Fruit fly (Drosophila melanogaster) whole organism, embryonic: ENCODE results near the gene Hip14.

Experiments
- Aef1 ChIP-seq: fragments of 200-800 bp; sonication (Bioruptor generic); IDR thresholded peaks from 3 replicates; pipeline ENCODE4 v1.3.6; 2022; ENCODE audit warnings: missing biosample characterization, missing genetic modification characterization
- B-H1 ChIP-seq: fragments of 200-800 bp; sonication (Bioruptor generic); IDR thresholded peaks from 3 replicates; pipeline ENCODE4 v1.3.6; 2022; ENCODE audit warnings: missing biosample characterization, missing genetic modification characterization
- Blimp-1 ChIP-seq: fragments of 200-800 bp; sonication (Bioruptor generic); optimal IDR thresholded peaks from 3 replicates; lab custom pipeline; 2018; ENCODE audit warnings: missing biosample characterization, missing genetic modification characterization, mild to moderate bottlenecking, moderate library complexity, missing genetic modification reagents
- Bteb2 ChIP-seq: fragments of 200-800 bp; sonication (Bioruptor generic); optimal IDR thresholded peaks from 2 replicates; lab custom pipeline; 2016; ENCODE audit warnings: missing biosample characterization, missing genetic modification characterization
- CG10209 ChIP-seq: fragments of 200-800 bp; sonication (Bioruptor generic); optimal IDR thresholded peaks from 3 replicates; lab custom pipeline; 2017; ENCODE audit warnings: missing biosample characterization, mild to moderate bottlenecking, missing genetic modification characterization, missing genetic modification reagents
- CG12104 ChIP-seq: fragments of 200-800 bp; sonication (Bioruptor generic); optimal IDR thresholded peaks from 3 replicates; lab custom pipeline; 2016; ENCODE audit warnings: missing biosample characterization, missing genetic modification characterization
- CG13296 ChIP-seq: fragments of 200-800 bp; sonication (Bioruptor generic); optimal IDR thresholded peaks from 3 replicates; lab custom pipeline; 2018; ENCODE audit warnings: missing biosample characterization, mild to moderate bottlenecking, missing genetic modification characterization
- CG16815 ChIP-seq: fragments of 200-800 bp; sonication (Bioruptor generic); optimal IDR thresholded peaks from 3 replicates; lab custom pipeline; 2017; ENCODE audit warnings: missing biosample characterization, mild to moderate bottlenecking, missing genetic modification characterization
- CG17359 ChIP-seq: fragments of 200-800 bp; sonication (Bioruptor generic); optimal IDR thresholded peaks from 3 replicates; lab custom pipeline; 2018; ENCODE audit warnings: missing biosample characterization, mild to moderate bottlenecking, missing genetic modification characterization, moderate library complexity
- CG17361 ChIP-seq: fragments of 200-800 bp; sonication (Bioruptor generic); IDR thresholded peaks from 3 replicates; pipeline ENCODE4 v1.3.6; 2022; ENCODE audit warnings: missing biosample characterization, missing genetic modification characterization
- CG18262 ChIP-seq: fragments of 200-800 bp; optimal IDR thresholded peaks from 3 replicates; lab custom pipeline; 2019; ENCODE audit warnings: missing biosample characterization, mild to moderate bottlenecking, missing genetic modification characterization, moderate library complexity
- CG18476 ChIP-seq: fragments of 200-800 bp; sonication (Bioruptor generic); optimal IDR thresholded peaks from 2 replicates; lab custom pipeline; 2016; ENCODE audit warnings: missing biosample characterization, mild to moderate bottlenecking, missing genetic modification characterization
- CG32772 ChIP-seq: fragments of 200-800 bp; sonication (Bioruptor generic); IDR thresholded peaks from 2 replicates; pipeline ENCODE4 v1.3.6; 2022; ENCODE audit warnings: missing biosample characterization, missing genetic modification characterization
- CG4424 ChIP-seq: fragments of 200-800 bp; sonication (Bioruptor generic); optimal IDR thresholded peaks from 3 replicates; lab custom pipeline; 2016; ENCODE audit warnings: missing biosample characterization, missing genetic modification characterization
- CG4707 ChIP-seq: fragments of 200-800 bp; sonication (Bioruptor generic); optimal IDR thresholded peaks from 2 replicates; lab custom pipeline; 2018; ENCODE audit warnings: missing biosample characterization, mild to moderate bottlenecking, missing genetic modification characterization, moderate library complexity
- CG4820 ChIP-seq: fragments of 200-800 bp; sonication (Bioruptor generic); optimal IDR thresholded peaks from 3 replicates; lab custom pipeline; 2016; ENCODE audit warnings: missing biosample characterization, missing genetic modification characterization
- CG7271 ChIP-seq: fragments of 200-800 bp; sonication (Bioruptor generic); optimal IDR thresholded peaks from 2 replicates; lab custom pipeline; 2018; ENCODE audit warnings: missing biosample characterization, mild to moderate bottlenecking, missing genetic modification characterization, moderate library complexity
- CG7839 ChIP-seq: fragments of 200-800 bp; sonication (Bioruptor generic); optimal IDR thresholded peaks from 3 replicates; lab custom pipeline; 2018; ENCODE audit warnings: missing biosample characterization, mild to moderate bottlenecking, missing genetic modification characterization, moderate library complexity
- CG7928 ChIP-seq: fragments of 200-800 bp; sonication (Bioruptor generic); optimal IDR thresholded peaks from 2 replicates; lab custom pipeline; 2017; ENCODE audit warnings: missing biosample characterization, mild to moderate bottlenecking, missing genetic modification characterization
- CG7987 ChIP-seq: fragments of 200-800 bp; sonication (Bioruptor generic); optimal IDR thresholded peaks from 2 replicates; lab custom pipeline; 2018; ENCODE audit warnings: missing biosample characterization, mild to moderate bottlenecking, missing genetic modification characterization, moderate library complexity
- CG9727 ChIP-seq: fragments of 200-800 bp; sonication (Bioruptor generic); optimal IDR thresholded peaks from 3 replicates; lab custom pipeline; 2017; ENCODE audit warnings: missing biosample characterization, mild to moderate bottlenecking, missing genetic modification characterization
- Dll ChIP-seq: fragments of 200-800 bp; sonication (Bioruptor generic); IDR thresholded peaks from 4 replicates; pipeline ENCODE4 v1.3.6; 2022; ENCODE audit warnings: missing biosample characterization, missing genetic modification characterization; ENCODE audit not compliant: partially characterized antibody
- Doc3 ChIP-seq: fragments of 200-800 bp; sonication (Bioruptor generic); IDR thresholded peaks from 3 replicates; pipeline ENCODE4 v1.3.6; 2022; ENCODE audit warnings: missing biosample characterization, missing genetic modification characterization; ENCODE audit not compliant: partially characterized antibody
- E2f1 ChIP-seq: fragments of 200-800 bp; sonication (Bioruptor generic); IDR thresholded peaks from 2 replicates; pipeline ENCODE4 v1.3.6; 2022; ENCODE audit warnings: missing biosample characterization, missing genetic modification characterization
- Elba2 ChIP-seq: fragments of 200-800 bp; sonication (Bioruptor generic); optimal IDR thresholded peaks from 3 replicates; lab custom pipeline; 2016; ENCODE audit warnings: missing biosample characterization, missing genetic modification characterization
- Ets97D ChIP-seq: fragments of 200-800 bp; sonication (Bioruptor generic); optimal IDR thresholded peaks from 3 replicates; lab custom pipeline; 2016; ENCODE audit warnings: missing biosample characterization, missing genetic modification characterization
- Gsc ChIP-seq: fragments of 200-800 bp; sonication (Bioruptor generic); IDR thresholded peaks from 2 replicates; pipeline ENCODE4 v1.3.6; 2022; ENCODE audit warnings: missing biosample characterization, missing genetic modification characterization
- HLHmδ ChIP-seq: fragments of 200-800 bp; sonication (Bioruptor generic); optimal IDR thresholded peaks from 2 replicates; lab custom pipeline; 2018; ENCODE audit warnings: missing biosample characterization, mild to moderate bottlenecking, missing genetic modification characterization, moderate library complexity
- Jarid2 ChIP-seq: fragments of 200-800 bp; sonication (Bioruptor generic); optimal IDR thresholded peaks from 3 replicates; lab custom pipeline; 2017; ENCODE audit warnings: mild to moderate bottlenecking, missing biosample characterization, missing genetic modification reagents, missing genetic modification characterization
- Mes4 ChIP-seq: fragments of 200-800 bp; sonication (Bioruptor generic); optimal IDR thresholded peaks from 2 replicates; lab custom pipeline; 2016; ENCODE audit warnings: missing biosample characterization, missing genetic modification characterization
- Side ChIP-seq: fragments of 200-800 bp; sonication (Bioruptor generic); optimal IDR thresholded peaks from 2 replicates; lab custom pipeline; 2016; ENCODE audit warnings: missing biosample characterization, missing genetic modification characterization
- Sox102F ChIP-seq: fragments of 200-800 bp; sonication (Bioruptor generic); optimal IDR thresholded peaks from 2 replicates; lab custom pipeline; 2018; ENCODE audit warnings: missing biosample characterization, mild to moderate bottlenecking, missing genetic modification characterization, moderate library complexity
- bab2 ChIP-seq: fragments of 200-800 bp; sonication (Bioruptor generic); optimal IDR thresholded peaks from 2 replicates; lab custom pipeline; 2016; ENCODE audit warnings: missing biosample characterization, missing genetic modification characterization
- bsh ChIP-seq, 2 experiments: fragments of 200-800 bp; sonication (Bioruptor generic); optimal IDR thresholded peaks; 2 replicates each; lab custom pipeline; 2017 to 2018; ENCODE audit warnings: mild to moderate bottlenecking in 2 of 2, missing biosample characterization in 2 of 2, missing genetic modification characterization in 2 of 2, moderate library complexity in 1 of 2
- dan ChIP-seq: fragments of 200-800 bp; sonication (Bioruptor generic); IDR thresholded peaks from 2 replicates; pipeline ENCODE4 v1.3.6; 2022; ENCODE audit warnings: missing biosample characterization, missing genetic modification characterization
- dimm ChIP-seq: fragments of 200-800 bp; sonication (Bioruptor generic); IDR thresholded peaks from 2 replicates; pipeline ENCODE4 v1.3.6; 2022; ENCODE audit warnings: missing biosample characterization, missing genetic modification characterization
- dmrt99B ChIP-seq: fragments of 200-800 bp; sonication (Bioruptor generic); optimal IDR thresholded peaks from 2 replicates; lab custom pipeline; 2018; ENCODE audit warnings: missing biosample characterization, mild to moderate bottlenecking, missing genetic modification characterization, moderate library complexity
- fru ChIP-seq: fragments of >200 bp; optimal IDR thresholded peaks from 2 replicates; lab custom pipeline; 2017
- grn ChIP-seq: fragments of 200-800 bp; sonication (Bioruptor generic); optimal IDR thresholded peaks from 3 replicates; lab custom pipeline; 2017; ENCODE audit warnings: missing biosample characterization, missing genetic modification characterization
- gt ChIP-seq: fragments of 200-800 bp; sonication (Bioruptor generic); IDR thresholded peaks from 2 replicates; pipeline ENCODE4 v1.3.6; 2022; ENCODE audit warnings: missing biosample characterization, missing genetic modification characterization
- jing ChIP-seq: fragments of 200-800 bp; sonication (Bioruptor generic); optimal IDR thresholded peaks from 2 replicates; lab custom pipeline; 2018; ENCODE audit warnings: missing biosample characterization, mild to moderate bottlenecking, missing genetic modification characterization
- kay ChIP-seq: fragments of 200-800 bp; sonication (Bioruptor generic); optimal IDR thresholded peaks from 2 replicates; lab custom pipeline; 2016; ENCODE audit warnings: missing biosample characterization, missing genetic modification characterization
- lbe ChIP-seq: fragments of 200-800 bp; sonication (Bioruptor generic); optimal IDR thresholded peaks from 2 replicates; lab custom pipeline; 2016; ENCODE audit warnings: missing biosample characterization, mild to moderate bottlenecking, missing genetic modification characterization
- lov ChIP-seq, 2 experiments: fragments of 200-800 bp in 1 of 2; fragments of >200 bp in 1 of 2; sonication (Bioruptor generic) in 1 of 2; IDR thresholded peaks in 1 of 2; optimal IDR thresholded peaks in 1 of 2; 2 replicates in 1 of 2; 3 replicates in 1 of 2; pipeline versions ENCODE4 v1.3.6 to Lab custom; 2017 to 2022; ENCODE audit warnings: missing biosample characterization in 1 of 2, missing genetic modification characterization in 1 of 2
- odd ChIP-seq: fragments of 200-800 bp; sonication (Bioruptor generic); optimal IDR thresholded peaks from 2 replicates; lab custom pipeline; 2017; ENCODE audit warnings: missing biosample characterization, mild to moderate bottlenecking, missing genetic modification characterization
- row ChIP-seq: fragments of 200-800 bp; sonication (Bioruptor generic); IDR thresholded peaks from 3 replicates; pipeline ENCODE4 v1.3.6; 2022; ENCODE audit warnings: missing biosample characterization, missing genetic modification characterization
- slbo ChIP-seq: fragments of 200-800 bp; sonication (Bioruptor generic); IDR thresholded peaks from 2 replicates; pipeline ENCODE4 v1.3.6; 2022; ENCODE audit warnings: missing biosample characterization, missing genetic modification characterization
- wor ChIP-seq: fragments of 200-800 bp; sonication (Bioruptor generic); IDR thresholded peaks from 2 replicates; pipeline ENCODE4 v1.3.6; 2022; ENCODE audit warnings: missing biosample characterization, missing genetic modification characterization
- yki ChIP-seq: fragments of >200 bp; optimal IDR thresholded peaks from 3 replicates; lab custom pipeline; 2018

Hip14 gene

DNA sequence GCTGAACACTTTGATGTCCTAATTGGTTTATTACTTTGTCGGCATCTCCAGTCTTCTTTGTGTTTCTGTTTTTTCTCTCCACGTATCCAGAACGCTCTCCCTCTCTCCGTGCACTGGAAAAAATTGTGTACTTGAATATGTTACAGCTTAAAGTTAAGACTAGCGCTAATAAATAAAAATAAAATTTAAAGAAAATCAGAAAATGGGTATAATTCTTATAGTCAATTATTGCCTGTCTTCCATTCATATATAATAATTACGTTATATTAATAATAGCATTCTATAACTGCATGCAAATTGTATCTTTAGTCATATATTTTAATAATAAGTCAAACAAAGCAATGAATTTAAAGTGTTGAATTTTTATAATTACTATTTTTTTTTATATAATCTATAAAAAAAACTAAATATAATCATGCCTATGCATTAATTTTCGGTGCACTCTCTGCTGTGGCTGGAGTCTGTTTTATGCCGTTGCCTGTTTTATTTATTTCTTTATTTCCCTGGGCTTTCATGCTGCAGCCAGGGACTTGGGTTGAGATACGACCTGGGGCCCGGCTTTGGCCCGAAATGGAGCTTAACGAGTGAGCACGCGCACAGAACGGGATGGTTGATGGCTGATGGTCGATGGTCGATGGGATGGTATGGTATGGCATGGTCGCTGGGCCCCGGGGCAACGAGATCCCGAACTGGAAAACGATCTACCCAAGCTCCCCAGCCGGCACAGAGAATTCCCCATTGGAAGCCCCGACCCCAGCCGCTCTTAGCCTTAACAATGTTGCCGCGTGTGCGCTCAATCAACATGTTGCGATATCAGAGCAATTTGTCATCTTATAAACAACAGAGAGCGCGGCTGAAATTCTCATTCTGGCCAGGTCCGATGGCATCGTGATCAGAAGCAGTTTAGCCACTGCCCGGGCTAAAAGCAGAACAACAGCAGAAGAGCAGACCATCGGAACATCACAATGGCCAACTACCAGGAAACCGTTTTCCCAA is 28.0 kb downstream of the Hip14 start (continued):
- TF ChIP-seq CG7928 (no peak), CG13296 (GFP tag; lab: Kevin White, UChicago) (no peak), CG7839 (tag; lab: Kevin White, UChicago) (peak; percentile 30), Mes4 (no peak), CG17359 (tag; lab: Kevin White, UChicago) (no peak), Elba2 (GFP tag; lab: Kevin White, UChicago) (peak; percentile 47), Blimp-1 (GFP tag; lab: Kevin White, UChicago) (peak; percentile 48), Aef1 (no peak), CG4707 (GFP tag; lab: Kevin White, UChicago) (no peak), Sox102F (no peak), row (GFP tag; lab: Robert Waterston, UW) (no peak), kay (GFP tag; lab: Kevin White, UChicago) (no peak), HLHmδ (GFP tag; lab: Kevin White, UChicago) (no peak), CG18262 (tag; lab: Kevin White, UChicago) (peak; percentile 87), odd (GFP tag; lab: Kevin White, UChicago) (no peak), bab2 (no peak), Doc3 (GFP tag; lab: Robert Waterston, UW) (no peak), dimm (no peak), E2f1 (GFP tag; lab: Robert Waterston, UW) (no peak), CG9727 (peak; percentile 45), CG4424 (GFP tag; lab: Kevin White, UChicago) (peak; percentile 11), CG4820 (GFP tag; lab: Kevin White, UChicago) (no peak), CG12104 (no peak), Ets97D (GFP tag; lab: Kevin White, UChicago) (no peak), Bteb2 (GFP tag; lab: Kevin White, UChicago) (no peak), yki (no peak), fru (lab: Kevin White, UChicago) (no peak), CG16815 (GFP tag; lab: Kevin White, UChicago) (no peak), CG7271 (no peak), grn (GFP tag; lab: Kevin White, UChicago) (no peak), lov (optimal IDR thresholded peaks at IDR 0.05; lab: Kevin White, UChicago) (no peak), lov (GFP tag; IDR thresholded peaks at IDR 0.05; lab: Robert Waterston, UW) (no peak), gt (GFP tag; lab: Robert Waterston, UW) (no peak), Dll (no peak), jing (GFP tag; lab: Kevin White, UChicago) (no peak), Gsc (GFP tag; lab: Robert Waterston, UW) (no peak), CG18476 (no peak), CG32772 (GFP tag; lab: Robert Waterston, UW) (no peak), CG7987 (GFP tag; lab: Kevin White, UChicago) (no peak), Side (GFP tag; lab: Kevin White, UChicago) (no peak), B-H1 (GFP tag; lab: Robert Waterston, UW) (no peak), Jarid2 (no peak), CG10209 (GFP tag; lab: Kevin White, UChicago) (no peak), lbe (peak; percentile 5), CG17361 (GFP tag; lab: Robert Waterston, UW) (peak; percentile 81), dan (no peak), dmrt99B (no peak), slbo (no peak), bsh (GFP tag; optimal IDR thresholded peaks at IDR 0.05; lab: Kevin White, UChicago) (peak in 1 of 2 experiments; percentile 32), wor (no peak)
